Fruit fly (Drosophila melanogaster): ENCODE measurements around the gene Lgr4.

The Lgr4 gene

dm6 chrX:13127973-13128749 is 60.8 kb downstream of the Lgr4 start (continued):
- TF ChIP-seq CG7786 (GFP tag; optimal IDR thresholded peaks at IDR 0.05), result no peak
- peak; percentile 27 for TF ChIP-seq twi (tag; optimal IDR thresholded peaks at IDR 0.05)
- peak; percentile 24 for TF ChIP-seq CG8089 (GFP tag; optimal IDR thresholded peaks at IDR 0.05)
- TF ChIP-seq br (optimal IDR thresholded peaks at IDR 0.05), result no peak
- TF ChIP-seq CG1024 (GFP tag; IDR thresholded peaks at IDR 0.05), result peak; percentile 40; the same call in 1 of the 2 replicates
- peak; percentile 1 for TF ChIP-seq CG6765 (GFP tag; optimal IDR thresholded peaks at IDR 0.05)
- TF ChIP-seq hkb (optimal IDR thresholded peaks at IDR 0.05), result no peak
- TF ChIP-seq hkb (GFP tag; IDR thresholded peaks at IDR 0.05), result 0 out of 2 replicates have a peak, but pooled peaks have one; percentile 27
- TF ChIP-seq sisA (GFP tag; IDR thresholded peaks at IDR 0.05), result peak; percentile 38; the same call in 1 of the 2 replicates
- peak; percentile 95 for TF ChIP-seq CG11696 (GFP tag; IDR thresholded peaks at IDR 0.05)
- peak; percentile 21 for TF ChIP-seq dmrt11E (tag; optimal IDR thresholded peaks at IDR 0.05)
- no peak for TF ChIP-seq CG13424 (tag; optimal IDR thresholded peaks at IDR 0.05)
- TF ChIP-seq CG8924 (tag; optimal IDR thresholded peaks at IDR 0.05), result peak; percentile 37
- TF ChIP-seq CG12299 (tag; optimal IDR thresholded peaks at IDR 0.05), result no peak
- TF ChIP-seq lmd (GFP tag; IDR thresholded peaks at IDR 0.05), result peak; percentile 54
- TF ChIP-seq CG11695 (GFP tag; IDR thresholded peaks at IDR 0.05), result peak; percentile 36; the same call in 1 of the 3 replicates
- TF ChIP-seq Lim3 (GFP tag; IDR thresholded peaks at IDR 0.05), result no peak
- no peak for TF ChIP-seq Rx (GFP tag; IDR thresholded peaks at IDR 0.05)
- no peak for TF ChIP-seq bigmax (GFP tag; optimal IDR thresholded peaks at IDR 0.05)
- no peak for TF ChIP-seq MESR4 (GFP tag; optimal IDR thresholded peaks at IDR 0.05)
- TF ChIP-seq p53 (GFP tag; optimal IDR thresholded peaks at IDR 0.05), result no peak
- no peak for TF ChIP-seq NfI (GFP tag; optimal IDR thresholded peaks at IDR 0.05)
- no peak for TF ChIP-seq zf30C (GFP tag; optimal IDR thresholded peaks at IDR 0.05)
- TF ChIP-seq HLH54F (GFP tag; optimal IDR thresholded peaks at IDR 0.05), result no peak
- TF ChIP-seq ham (GFP tag; IDR thresholded peaks at IDR 0.05), result no peak
- TF ChIP-seq CG16815 (GFP tag; optimal IDR thresholded peaks at IDR 0.05), result no peak
- peak; percentile 28 for TF ChIP-seq unpg (GFP tag; optimal IDR thresholded peaks at IDR 0.05)
- TF ChIP-seq CG34224 (GFP tag; IDR thresholded peaks at IDR 0.05; ENCODE audit: partially characterized antibody), result no peak
- TF ChIP-seq stwl (tag; optimal IDR thresholded peaks at IDR 0.05), result peak; percentile 22
- no peak for TF ChIP-seq Sry-β (GFP tag; optimal IDR thresholded peaks at IDR 0.05)
- 0 out of 2 replicates have a peak, but pooled peaks have one; percentile 24 for TF ChIP-seq CG6689 (GFP tag; IDR thresholded peaks at IDR 0.05)
- no peak for TF ChIP-seq hth (optimal IDR thresholded peaks at IDR 0.05)
- TF ChIP-seq CG9727 (GFP tag; optimal IDR thresholded peaks at IDR 0.05), result peak; percentile 11
- TF ChIP-seq CG17328 (GFP tag; IDR thresholded peaks at IDR 0.05), result peak; percentile 70
- TF ChIP-seq pum (GFP tag; optimal IDR thresholded peaks at IDR 0.05), result peak; percentile 50
- peak; percentile 7 for TF ChIP-seq Six4 (GFP tag; optimal IDR thresholded peaks at IDR 0.05)
- no peak for TF ChIP-seq Side (GFP tag; optimal IDR thresholded peaks at IDR 0.05)
- no peak for TF ChIP-seq ac (GFP tag; optimal IDR thresholded peaks at IDR 0.05)
- TF ChIP-seq CG8359 (GFP tag; optimal IDR thresholded peaks at IDR 0.05; ENCODE audit: borderline replicate concordance), result no peak
- 0 out of 2 replicates have a peak, but pooled peaks have one; percentile 20 for TF ChIP-seq CG32772 (GFP tag; IDR thresholded peaks at IDR 0.05)
- TF ChIP-seq sens-2 (GFP tag; IDR thresholded peaks at IDR 0.05), result peak; percentile 16; the same call in 1 of the 2 replicates
- TF ChIP-seq CG16863 (GFP tag; optimal IDR thresholded peaks at IDR 0.05), result peak; percentile 66
- peak; percentile 23 for TF ChIP-seq CG17385 (GFP tag; optimal IDR thresholded peaks at IDR 0.05)
- no peak for TF ChIP-seq CG12236 (GFP tag; optimal IDR thresholded peaks at IDR 0.05)
- no peak for TF ChIP-seq CG10147 (GFP tag; optimal IDR thresholded peaks at IDR 0.05)

Measured in whole organism, embryonic.